Fruit fly (Drosophila melanogaster): ENCODE results near the gene CG12523.

DNA sequence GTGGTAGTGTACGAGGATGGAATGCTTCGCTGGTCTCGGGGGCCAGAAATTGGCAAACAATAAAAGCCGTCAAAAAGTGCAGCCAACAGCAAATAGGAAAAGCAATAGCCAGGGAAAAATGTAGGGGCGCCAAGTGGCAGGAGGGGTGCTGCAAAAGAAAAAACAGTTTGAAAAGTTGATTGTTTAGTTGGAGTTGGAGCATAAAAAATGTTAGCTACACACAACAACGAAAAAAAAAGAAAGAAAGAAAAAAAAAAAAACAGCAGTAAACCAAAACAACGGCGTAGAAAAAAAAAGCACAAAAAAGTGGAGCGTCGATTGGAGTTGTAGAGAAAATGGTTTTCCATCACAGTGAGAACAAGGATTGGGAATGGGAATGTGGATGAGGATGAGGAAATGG is 8.4 kb upstream of the CG12523 start:
- TF ChIP-seq CG4496 (GFP tag; IDR thresholded peaks at IDR 0.05) (peak; percentile 61; the same call in 2 of the 3 replicates), rn (GFP tag; IDR thresholded peaks at IDR 0.05) (peak; percentile 47; the same call in 1 of the 2 replicates), Ets98B (GFP tag; IDR thresholded peaks at IDR 0.05) (peak; percentile 66), fd96Ca (GFP tag; IDR thresholded peaks at IDR 0.05) (peak; percentile 60; the same call in 1 of the 3 replicates), CG8301 (tag; optimal IDR thresholded peaks at IDR 0.05) (no peak), Pif1A (GFP tag; optimal IDR thresholded peaks at IDR 0.05) (peak; percentile 18), CG17806 (tag; optimal IDR thresholded peaks at IDR 0.05) (no peak), EcR (GFP tag; optimal IDR thresholded peaks at IDR 0.05) (no peak)

Data from whole organism, pupa.